Worm (Caenorhabditis elegans) whole organism, L4 larva: ENCODE measurements around the gene T23E1.1.

Experiments
- F26F4.8 ChIP-seq: fragments of 200-800 bp; sonication (Bioruptor generic); conservative IDR thresholded peaks from 2 replicates; pipeline ENCODE4 v1.3.6; 2022; ENCODE audit warnings: missing genetic modification characterization, missing compliant biosample characterization
- R02D3.7 ChIP-seq: fragments of 150-350 bp; sonication (generic microtip); optimal IDR thresholded peaks from 3 replicates; lab custom pipeline; 2014; ENCODE audit warnings: missing biosample characterization, missing genetic modification characterization
- Y105C5A.15 ChIP-seq: fragments of 200-800 bp; sonication (Bioruptor generic); IDR thresholded peaks from 2 replicates; pipeline ENCODE4 v1.3.6; 2022; ENCODE audit warnings: missing genetic modification characterization, missing compliant biosample characterization
- aha-1 ChIP-seq: fragments of 150-350 bp; peaks from one replicate; lab custom pipeline; 2014; ENCODE audit warnings: missing biosample characterization, missing genetic modification characterization
- attf-4 ChIP-seq: sonication (generic microtip); optimal IDR thresholded peaks from 3 replicates; lab custom pipeline; 2017; ENCODE audit warnings: missing biosample characterization, missing genetic modification characterization
- ceh-28 ChIP-seq: fragments of 150-350 bp; optimal IDR thresholded peaks from 2 replicates; lab custom pipeline; 2014; ENCODE audit warnings: missing biosample characterization, missing genetic modification reagents, missing genetic modification characterization
- ceh-32 ChIP-seq: sonication (generic microtip); optimal IDR thresholded peaks from 2 replicates; lab custom pipeline; 2016; ENCODE audit warnings: mild to moderate bottlenecking, missing genetic modification characterization, missing compliant biosample characterization; ENCODE audit not compliant: poor library complexity
- ceh-82 ChIP-seq: sonication (generic microtip); optimal IDR thresholded peaks from 2 replicates; lab custom pipeline; 2017; ENCODE audit warnings: missing biosample characterization, missing genetic modification characterization
- ces-1 ChIP-seq: fragments of 150-350 bp; sonication (generic microtip); optimal IDR thresholded peaks from 4 replicates; lab custom pipeline; 2014; ENCODE audit warnings: missing biosample characterization, missing genetic modification reagents, missing genetic modification characterization
- ctbp-1 ChIP-seq: fragments of 200-800 bp; sonication (Bioruptor generic); IDR thresholded peaks from 2 replicates; pipeline ENCODE4 v1.3.6; 2022; ENCODE audit warnings: missing genetic modification reagents, missing genetic modification characterization, missing compliant biosample characterization
- daf-12 ChIP-seq: fragments of 150-350 bp; optimal IDR thresholded peaks from 2 replicates; lab custom pipeline; 2014; ENCODE audit warnings: missing biosample characterization, missing genetic modification reagents, missing genetic modification characterization
- dpl-1 ChIP-seq: fragments of 150-350 bp; optimal IDR thresholded peaks from 2 replicates; lab custom pipeline; 2014; ENCODE audit warnings: missing biosample characterization, missing genetic modification reagents, missing genetic modification characterization
- duxl-1 ChIP-seq: sonication (generic microtip); optimal IDR thresholded peaks from 2 replicates; lab custom pipeline; 2016; ENCODE audit warnings: mild to moderate bottlenecking, missing genetic modification characterization, moderate library complexity, missing compliant biosample characterization; ENCODE audit not compliant: poor library complexity
- egl-27 ChIP-seq: sonication (generic microtip); optimal IDR thresholded peaks from 3 replicates; lab custom pipeline; 2017; ENCODE audit warnings: missing biosample characterization, missing genetic modification reagents, missing genetic modification characterization
- hif-1 ChIP-seq, 2 experiments: sonication (generic microtip); optimal IDR thresholded peaks; 2 replicates each; lab custom pipeline; 2016 to 2017; ENCODE audit warnings: missing compliant biosample characterization in 2 of 2, missing genetic modification characterization in 2 of 2, missing genetic modification reagents in 2 of 2, missing genotype in 2 of 2, mild to moderate bottlenecking in 1 of 2
- hlh-11 ChIP-seq: fragments of 200-800 bp; sonication (Bioruptor generic); optimal IDR thresholded peaks from 2 replicates; lab custom pipeline; 2018; ENCODE audit warnings: mild to moderate bottlenecking, missing genetic modification characterization, missing compliant biosample characterization
- hlh-30 ChIP-seq: sonication (generic microtip); optimal IDR thresholded peaks from 2 replicates; lab custom pipeline; 2017; ENCODE audit warnings: antibody characterized with exemption, mild to moderate bottlenecking, missing genetic modification characterization, missing compliant biosample characterization; ENCODE audit not compliant: insufficient read depth
- jun-1 ChIP-seq: fragments of 150-350 bp; optimal IDR thresholded peaks from 2 replicates; lab custom pipeline; 2014; ENCODE audit warnings: missing biosample characterization, missing genetic modification reagents, missing genetic modification characterization
- lin-1 ChIP-seq: fragments of 200-800 bp; sonication (Bioruptor generic); IDR thresholded peaks from 2 replicates; pipeline ENCODE4 v1.3.6; 2022; ENCODE audit warnings: missing genetic modification reagents, missing genetic modification characterization, missing compliant biosample characterization
- lin-15B ChIP-seq: fragments of 150-350 bp; sonication (generic microtip); optimal IDR thresholded peaks from 3 replicates; lab custom pipeline; 2014; ENCODE audit warnings: missing biosample characterization, missing genetic modification characterization
- lin-38 ChIP-seq: fragments of 200-800 bp; sonication (Bioruptor generic); IDR thresholded peaks from 2 replicates; pipeline ENCODE4 v1.3.6; 2022; ENCODE audit warnings: missing genetic modification reagents, missing genetic modification characterization, missing compliant biosample characterization
- lir-3 ChIP-seq: sonication (generic microtip); optimal IDR thresholded peaks from 2 replicates; lab custom pipeline; 2016; ENCODE audit warnings: mild to moderate bottlenecking, missing genetic modification characterization, missing compliant biosample characterization
- lsy-2 ChIP-seq, 2 experiments: fragments of 150-350 bp in 1 of 2; sonication (generic microtip) in 1 of 2; optimal IDR thresholded peaks; 2 replicates each; lab custom pipeline; 2014 to 2017; ENCODE audit warnings: missing biosample characterization in 2 of 2, missing genetic modification characterization in 2 of 2
- madf-9 ChIP-seq: fragments of 200-800 bp; sonication (Bioruptor generic); conservative IDR thresholded peaks from 2 replicates; pipeline ENCODE4 v1.3.6; 2022; ENCODE audit warnings: missing genetic modification reagents, missing genetic modification characterization, missing compliant biosample characterization
- mdl-1 ChIP-seq, 2 experiments: fragments of 150-350 bp in 1 of 2; sonication (generic microtip) in 1 of 2; optimal IDR thresholded peaks; 2 replicates each; lab custom pipeline; 2014 to 2017; ENCODE audit warnings: missing biosample characterization in 2 of 2, missing genetic modification characterization in 2 of 2
- mdt-29 ChIP-seq: fragments of 200-800 bp; sonication (Bioruptor generic); IDR thresholded peaks from 2 replicates; pipeline ENCODE4 v1.3.6; 2022; ENCODE audit warnings: missing genetic modification reagents, missing genetic modification characterization, missing compliant biosample characterization
- mes-2 ChIP-seq: sonication (generic microtip); optimal IDR thresholded peaks from 2 replicates; lab custom pipeline; 2016; ENCODE audit warnings: missing genotype, mild to moderate bottlenecking, missing genetic modification characterization, missing compliant biosample characterization; ENCODE audit not compliant: poor library complexity, severe bottlenecking
- mxl-3 ChIP-seq: fragments of 200-800 bp; sonication (Bioruptor generic); optimal IDR thresholded peaks from 2 replicates; lab custom pipeline; 2018; ENCODE audit warnings: mild to moderate bottlenecking, missing genetic modification characterization, missing compliant biosample characterization
- nhr-111 ChIP-seq: fragments of 200-800 bp; sonication (Bioruptor generic); optimal IDR thresholded peaks from 2 replicates; lab custom pipeline; 2018; ENCODE audit warnings: mild to moderate bottlenecking, missing genetic modification characterization, missing compliant biosample characterization
- nhr-6 ChIP-seq: fragments of 150-350 bp; optimal IDR thresholded peaks from 2 replicates; lab custom pipeline; 2014; ENCODE audit warnings: missing biosample characterization, missing genetic modification characterization
- nhr-76 ChIP-seq: fragments of 150-350 bp; optimal IDR thresholded peaks from 2 replicates; lab custom pipeline; 2014; ENCODE audit warnings: missing biosample characterization, missing genetic modification characterization
- pha-4 ChIP-seq, 2 experiments: fragments of 150-350 bp in 1 of 2; fragments of 200-800 bp in 1 of 2; sonication (Bioruptor generic) in 1 of 2; IDR thresholded peaks in 1 of 2; optimal IDR thresholded peaks in 1 of 2; 2 replicates each; pipeline versions ENCODE4 v1.3.6 to Lab custom; 2014 to 2022; ENCODE audit warnings: missing genetic modification characterization in 2 of 2, missing genetic modification reagents in 2 of 2, missing biosample characterization in 1 of 2, missing compliant biosample characterization in 1 of 2
- rbr-2 ChIP-seq: sonication (generic microtip); optimal IDR thresholded peaks from 2 replicates; lab custom pipeline; 2016; ENCODE audit warnings: missing genotype, missing genetic modification characterization, missing compliant biosample characterization
- spr-1 ChIP-seq: sonication (generic microtip); optimal IDR thresholded peaks from 2 replicates; lab custom pipeline; 2016; ENCODE audit warnings: mild to moderate bottlenecking, missing genetic modification characterization, missing compliant biosample characterization
- unc-130 ChIP-seq: sonication (generic microtip); optimal IDR thresholded peaks from 2 replicates; lab custom pipeline; 2016; ENCODE audit warnings: missing genetic modification reagents, missing genetic modification characterization, missing compliant biosample characterization
- unc-39 ChIP-seq: sonication (generic microtip); optimal IDR thresholded peaks from 2 replicates; lab custom pipeline; 2017; ENCODE audit warnings: missing biosample characterization, missing genetic modification characterization
- unc-62 ChIP-seq, 3 experiments: fragments of 150-350 bp in 1 of 3; sonication (generic microtip); optimal IDR thresholded peaks in 2 of 3; peaks in 1 of 3; 1 replicate in 1 of 3; 2 replicates in 2 of 3; lab custom pipeline; 2014 to 2017; ENCODE audit warnings: missing biosample characterization in 3 of 3, missing genetic modification characterization in 3 of 3, missing genetic modification reagents in 3 of 3, missing genotype in 1 of 3
- zfp-3 ChIP-seq: fragments of 200-800 bp; sonication (Bioruptor generic); conservative IDR thresholded peaks from 2 replicates; pipeline ENCODE4 v1.3.6; 2022; ENCODE audit warnings: missing genetic modification reagents, missing genetic modification characterization, missing compliant biosample characterization
- zip-2 ChIP-seq: fragments of 150-350 bp; optimal IDR thresholded peaks from 2 replicates; lab custom pipeline; 2014; ENCODE audit warnings: missing biosample characterization, missing genetic modification characterization
- ztf-11 ChIP-seq: fragments of 150-350 bp; optimal IDR thresholded peaks from 2 replicates; lab custom pipeline; 2014; ENCODE audit warnings: missing biosample characterization, missing genetic modification characterization

T23E1.1 gene

DNA sequence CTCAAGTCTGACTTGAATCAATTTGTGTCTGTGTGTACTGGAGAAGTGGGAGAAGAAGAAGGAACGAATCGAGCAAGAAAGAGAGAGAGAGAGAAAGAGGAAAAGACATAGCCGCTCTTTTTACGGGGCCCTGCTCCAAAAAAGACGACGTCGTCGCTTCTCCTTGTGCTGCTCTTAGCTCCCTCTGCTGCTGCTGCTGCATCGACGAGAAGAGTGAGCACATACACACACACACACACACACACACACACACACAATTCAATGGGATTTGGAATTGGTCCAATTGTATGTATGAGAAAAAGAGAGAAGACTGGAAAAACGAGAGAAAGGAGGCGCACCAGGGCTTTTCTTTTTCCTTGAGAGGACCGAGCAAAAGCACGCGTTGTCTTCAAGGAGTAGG, 16.2 kb upstream of the T23E1.1 start (continued):
- peak in 1 of 2 experiments; percentile 57 for TF ChIP-seq hif-1 (tag; optimal IDR thresholded peaks at IDR 0.05; lab: Kevin White, UChicago)
- peak; percentile 19 to 54 for TF ChIP-seq lsy-2 (tag; optimal IDR thresholded peaks at IDR 0.05; lab: Kevin White, UChicago)
- no peak for TF ChIP-seq unc-39 (tag; lab: Kevin White, UChicago)
- peak; percentile 33 for TF ChIP-seq mes-2 (tag; lab: Kevin White, UChicago)
- no peak for TF ChIP-seq nhr-76 (tag; lab: Kevin White, UChicago)
- peak; percentile 37 for TF ChIP-seq hlh-11
- no peak for TF ChIP-seq nhr-111
- peak in 1 of 2 experiments; percentile 39 for TF ChIP-seq mdl-1 (tag; optimal IDR thresholded peaks at IDR 0.05; lab: Kevin White, UChicago)
- no peak for TF ChIP-seq attf-4 (tag; lab: Kevin White, UChicago)
- no peak for TF ChIP-seq F26F4.8 (GFP tag; lab: Robert Waterston, UW)
- TF ChIP-seq ctbp-1: peak; percentile 50; the same call in 1 of the 2 replicates
- no peak for TF ChIP-seq spr-1 (tag; lab: Kevin White, UChicago)
- TF ChIP-seq jun-1 (tag; lab: Kevin White, UChicago): no peak
- TF ChIP-seq zfp-3 (GFP tag; lab: Robert Waterston, UW): no peak
- TF ChIP-seq unc-62 (GFP tag; optimal IDR thresholded peaks at IDR 0.05 in 1 of 2; lab: Kevin White, UChicago): peak in 1 of 2 experiments; percentile 78
- TF ChIP-seq unc-62 (tag; optimal IDR thresholded peaks at IDR 0.05; lab: Kevin White, UChicago): no peak
- TF ChIP-seq ztf-11 (tag; lab: Kevin White, UChicago): no peak
- no peak for TF ChIP-seq mxl-3 (GFP tag; lab: Kevin White, UChicago)

DNA sequence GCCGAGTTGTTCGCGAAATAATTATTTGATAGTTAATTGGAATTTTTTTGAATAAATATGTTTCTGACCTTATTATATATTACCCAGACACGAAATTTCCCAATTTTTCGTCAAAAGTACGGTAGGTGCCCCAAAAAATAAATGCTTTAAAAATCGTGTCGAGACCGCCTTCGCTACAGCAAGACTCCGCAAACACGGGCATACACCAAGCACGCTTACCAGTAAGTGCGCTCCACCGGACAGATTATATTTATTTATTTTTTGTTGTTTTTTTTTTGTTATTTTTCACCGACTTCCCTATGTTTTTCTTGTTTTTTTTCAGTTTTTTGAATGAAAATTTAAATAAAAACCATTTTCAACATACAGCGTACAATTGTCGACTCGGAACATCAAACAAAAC, 14.7 kb upstream of the T23E1.1 start:
- peak; percentile 58 for TF ChIP-seq mes-2 (tag; lab: Kevin White, UChicago)
- peak; percentile 10 for TF ChIP-seq dpl-1 (GFP tag; lab: Kevin White, UChicago)
- TF ChIP-seq lin-38 (GFP tag; lab: Robert Waterston, UW): peak; percentile 54
- no peak for TF ChIP-seq daf-12 (tag; lab: Kevin White, UChicago)
- TF ChIP-seq lsy-2 (tag; optimal IDR thresholded peaks at IDR 0.05; lab: Kevin White, UChicago): peak in 1 of 2 experiments; percentile 56
- no peak for TF ChIP-seq unc-39 (tag; lab: Kevin White, UChicago)
- TF ChIP-seq unc-62 (GFP tag; optimal IDR thresholded peaks at IDR 0.05 in 1 of 2; lab: Kevin White, UChicago): no peak
- TF ChIP-seq unc-62 (tag; optimal IDR thresholded peaks at IDR 0.05; lab: Kevin White, UChicago): no peak
- peak; percentile 33 for TF ChIP-seq aha-1 (tag; lab: Kevin White, UChicago)

ce11 chrIV:3142249-3142648, 8.9 kb upstream of the T23E1.1 start:
- TF ChIP-seq lin-38 (GFP tag; lab: Robert Waterston, UW): peak; percentile 78

ce11 chrIV:3145587-3145986, 5.6 kb upstream of the T23E1.1 start, which contains the start of gene T23E1.3:
Gene T23E1.3 (plus strand): TSS chrIV:3145887.
- peak in 1 of 2 experiments; percentile 47 for TF ChIP-seq unc-62 (GFP tag; optimal IDR thresholded peaks at IDR 0.05 in 1 of 2; lab: Kevin White, UChicago)
- TF ChIP-seq unc-62 (tag; optimal IDR thresholded peaks at IDR 0.05; lab: Kevin White, UChicago): no peak
- TF ChIP-seq rbr-2: no peak
- TF ChIP-seq Y105C5A.15 (GFP tag; lab: Robert Waterston, UW): no peak

ce11 chrIV:3158175-3158574, 7.0 kb downstream of the T23E1.1 start:
- TF ChIP-seq lin-15B (no peak), R02D3.7 (no peak), ceh-32 (tag; lab: Kevin White, UChicago) (no peak), unc-39 (tag; lab: Kevin White, UChicago) (no peak), madf-9 (GFP tag; lab: Robert Waterston, UW) (no peak), daf-12 (tag; lab: Kevin White, UChicago) (no peak), mdt-29 (GFP tag; lab: Robert Waterston, UW) (no peak), egl-27 (tag; lab: Kevin White, UChicago) (no peak), ces-1 (GFP tag; lab: Kevin White, UChicago) (no peak), nhr-6 (tag; lab: Kevin White, UChicago) (peak; percentile 28), unc-130 (GFP tag; lab: Kevin White, UChicago) (no peak), rbr-2 (no peak), ceh-28 (tag; lab: Kevin White, UChicago) (no peak), jun-1 (tag; lab: Kevin White, UChicago) (no peak), zip-2 (tag; lab: Kevin White, UChicago) (no peak), lin-1 (GFP tag; lab: Robert Waterston, UW) (no peak), mdl-1 (tag; optimal IDR thresholded peaks at IDR 0.05; lab: Kevin White, UChicago) (peak in 1 of 2 experiments; percentile 39), lir-3 (tag; lab: Kevin White, UChicago) (no peak), pha-4 (GFP tag; IDR thresholded peaks at IDR 0.05; lab: Robert Waterston, UW) (0 out of 2 replicates have a peak, but pooled peaks have one; percentile 33), pha-4 (tag; optimal IDR thresholded peaks at IDR 0.05; lab: Kevin White, UChicago) (no peak), hlh-30 (tag; lab: Kevin White, UChicago) (peak; percentile 59), ceh-82 (tag; lab: Kevin White, UChicago) (no peak), duxl-1 (tag; lab: Kevin White, UChicago) (no peak), hlh-11 (peak; percentile 93)
